Fruit fly (Drosophila melanogaster) whole organism, prepupa: ENCODE data around the gene CG15418.

Experiments
- Blimp-1 ChIP-seq: fragments of 200-800 bp; sonication (Bioruptor generic); optimal IDR thresholded peaks from 3 replicates; lab custom pipeline; 2017; ENCODE audit warnings: missing biosample characterization, missing genetic modification characterization, mild to moderate bottlenecking, moderate library complexity, missing genetic modification reagents
- CG10631 ChIP-seq: fragments of 200-800 bp; sonication (Bioruptor generic); optimal IDR thresholded peaks from 2 replicates; lab custom pipeline; 2016; ENCODE audit warnings: missing biosample characterization, missing genetic modification characterization
- CG10669 ChIP-seq: fragments of 200-800 bp; sonication (Bioruptor generic); optimal IDR thresholded peaks from 3 replicates; lab custom pipeline; 2018; ENCODE audit warnings: missing biosample characterization, mild to moderate bottlenecking, missing genetic modification characterization, moderate library complexity
- CG11294 ChIP-seq: fragments of 200-800 bp; sonication (Bioruptor generic); IDR thresholded peaks from 2 replicates; pipeline ENCODE4 v1.3.6; 2022; ENCODE audit warnings: missing biosample characterization, missing genetic modification characterization
- CG11762 ChIP-seq: fragments of 200-800 bp; sonication (Bioruptor generic); optimal IDR thresholded peaks from 3 replicates; lab custom pipeline; 2016; ENCODE audit warnings: missing biosample characterization, missing genetic modification characterization; ENCODE audit not compliant: insufficient read depth
- CG11902 ChIP-seq: fragments of 200-800 bp; sonication (Bioruptor generic); optimal IDR thresholded peaks from 3 replicates; lab custom pipeline; 2016; ENCODE audit warnings: missing biosample characterization, missing genetic modification characterization
- CG15336 ChIP-seq: fragments of 200-800 bp; sonication (Bioruptor generic); IDR thresholded peaks from 2 replicates; pipeline ENCODE4 v1.3.6; 2022; ENCODE audit warnings: missing biosample characterization, missing genetic modification characterization
- CG1621 ChIP-seq: fragments of 200-800 bp; sonication (Bioruptor generic); optimal IDR thresholded peaks from 3 replicates; lab custom pipeline; 2018; ENCODE audit warnings: missing biosample characterization, mild to moderate bottlenecking, missing genetic modification characterization
- CG16779 ChIP-seq: fragments of 200-800 bp; sonication (Bioruptor generic); optimal IDR thresholded peaks from 3 replicates; lab custom pipeline; 2017; ENCODE audit warnings: missing biosample characterization, mild to moderate bottlenecking, missing genetic modification characterization
- CG3032 ChIP-seq: fragments of 200-800 bp; optimal IDR thresholded peaks from 2 replicates; lab custom pipeline; 2019; ENCODE audit warnings: missing biosample characterization, mild to moderate bottlenecking, missing genetic modification characterization, moderate library complexity
- CG31627 ChIP-seq: fragments of 200-800 bp; sonication (Bioruptor generic); optimal IDR thresholded peaks from 3 replicates; lab custom pipeline; 2016; ENCODE audit warnings: missing biosample characterization, missing genetic modification characterization
- CG32006 ChIP-seq: fragments of 200-800 bp; sonication (Bioruptor generic); optimal IDR thresholded peaks from 3 replicates; lab custom pipeline; 2017; ENCODE audit warnings: missing biosample characterization, mild to moderate bottlenecking, missing genetic modification characterization
- CG3919 ChIP-seq: fragments of 200-800 bp; sonication (Bioruptor generic); optimal IDR thresholded peaks from 3 replicates; lab custom pipeline; 2016; ENCODE audit warnings: missing biosample characterization, missing genetic modification characterization
- CG4318 ChIP-seq: fragments of 200-800 bp; sonication (Bioruptor generic); optimal IDR thresholded peaks from 3 replicates; lab custom pipeline; 2017; ENCODE audit warnings: missing biosample characterization, mild to moderate bottlenecking, missing genetic modification characterization
- CG6276 ChIP-seq: fragments of 200-800 bp; sonication (Bioruptor generic); optimal IDR thresholded peaks from 2 replicates; lab custom pipeline; 2017; ENCODE audit warnings: missing biosample characterization, mild to moderate bottlenecking, missing genetic modification characterization
- CG6792 ChIP-seq: fragments of 200-800 bp; sonication (Bioruptor generic); optimal IDR thresholded peaks from 3 replicates; lab custom pipeline; 2016; ENCODE audit warnings: missing biosample characterization, missing genetic modification characterization
- CG6808 ChIP-seq: fragments of 200-800 bp; sonication (Bioruptor generic); optimal IDR thresholded peaks from 3 replicates; lab custom pipeline; 2017; ENCODE audit warnings: missing biosample characterization, missing genetic modification characterization, mild to moderate bottlenecking, moderate library complexity, missing genetic modification reagents
- CG6854 ChIP-seq: fragments of 200-800 bp; sonication (Bioruptor generic); optimal IDR thresholded peaks from 2 replicates; lab custom pipeline; 2017; ENCODE audit warnings: missing biosample characterization, mild to moderate bottlenecking, missing genetic modification characterization
- CG7368 ChIP-seq: fragments of 200-800 bp; sonication (Bioruptor generic); optimal IDR thresholded peaks from 3 replicates; lab custom pipeline; 2016; ENCODE audit warnings: missing biosample characterization, missing genetic modification characterization
- CG8119 ChIP-seq: fragments of 200-800 bp; sonication (Bioruptor generic); IDR thresholded peaks from 3 replicates; pipeline ENCODE4 v1.3.6; 2022; ENCODE audit warnings: missing biosample characterization, missing genetic modification characterization
- CG8319 ChIP-seq: fragments of 200-800 bp; sonication (Bioruptor generic); optimal IDR thresholded peaks from 3 replicates; lab custom pipeline; 2016; ENCODE audit warnings: missing biosample characterization, missing genetic modification characterization
- CG8632 ChIP-seq: fragments of 200-800 bp; sonication (Bioruptor generic); optimal IDR thresholded peaks from 3 replicates; lab custom pipeline; 2016; ENCODE audit warnings: missing biosample characterization, missing genetic modification characterization
- CG9139 ChIP-seq: fragments of 200-800 bp; sonication (Bioruptor generic); optimal IDR thresholded peaks from 3 replicates; lab custom pipeline; 2017; ENCODE audit warnings: missing biosample characterization, mild to moderate bottlenecking, missing genetic modification characterization
- Eip75B ChIP-seq: fragments of 200-800 bp; sonication (Bioruptor generic); optimal IDR thresholded peaks from 3 replicates; lab custom pipeline; 2016; ENCODE audit warnings: missing biosample characterization, missing genetic modification characterization
- Eip78C ChIP-seq: fragments of 200-800 bp; sonication (Bioruptor generic); peaks from one replicate; lab custom pipeline; 2016; ENCODE audit warnings: missing biosample characterization, missing genetic modification characterization
- Eip93F ChIP-seq: fragments of 200-800 bp; sonication (Bioruptor generic); optimal IDR thresholded peaks from 2 replicates; lab custom pipeline; 2016; ENCODE audit warnings: missing biosample characterization, mild to moderate bottlenecking, missing genetic modification characterization
- Ets21C ChIP-seq: fragments of 200-800 bp; sonication (Bioruptor generic); optimal IDR thresholded peaks from 3 replicates; lab custom pipeline; 2016; ENCODE audit warnings: missing biosample characterization, missing genetic modification characterization
- Gug ChIP-seq: fragments of 200-800 bp; sonication (Bioruptor generic); IDR thresholded peaks from 2 replicates; pipeline ENCODE4 v1.3.6; 2022; ENCODE audit warnings: missing biosample characterization, missing genetic modification characterization
- Hr38 ChIP-seq: sonication (Bioruptor generic); optimal IDR thresholded peaks from 2 replicates; lab custom pipeline; 2016; ENCODE audit warnings: missing biosample characterization, missing genetic modification characterization
- Hr39 ChIP-seq: fragments of 200-800 bp; sonication (Bioruptor generic); optimal IDR thresholded peaks from 2 replicates; lab custom pipeline; 2016; ENCODE audit warnings: missing biosample characterization, missing genetic modification characterization
- Hr4 ChIP-seq: fragments of 200-800 bp; sonication (Bioruptor generic); optimal IDR thresholded peaks from 3 replicates; lab custom pipeline; 2016; ENCODE audit warnings: missing biosample characterization, missing genetic modification characterization
- Lpt ChIP-seq: fragments of 200-800 bp; sonication (Bioruptor generic); optimal IDR thresholded peaks from 3 replicates; lab custom pipeline; 2016; ENCODE audit warnings: missing biosample characterization, missing genetic modification characterization
- Met ChIP-seq: fragments of 200-800 bp; sonication (Bioruptor generic); optimal IDR thresholded peaks from 3 replicates; lab custom pipeline; 2016; ENCODE audit warnings: missing biosample characterization, missing genetic modification characterization
- Smox ChIP-seq: fragments of 200-800 bp; sonication (Bioruptor generic); optimal IDR thresholded peaks from 3 replicates; lab custom pipeline; 2016; ENCODE audit warnings: missing biosample characterization, missing genetic modification characterization
- Sox102F ChIP-seq: fragments of 200-800 bp; sonication (Bioruptor generic); optimal IDR thresholded peaks from 2 replicates; lab custom pipeline; 2016; ENCODE audit warnings: missing biosample characterization, mild to moderate bottlenecking, missing genetic modification characterization
- Sox14 ChIP-seq: fragments of 200-800 bp; sonication (Bioruptor generic); optimal IDR thresholded peaks from 3 replicates; lab custom pipeline; 2016; ENCODE audit warnings: missing biosample characterization, missing genetic modification characterization
- Sox15 ChIP-seq: fragments of 200-800 bp; sonication (Bioruptor generic); optimal IDR thresholded peaks from 3 replicates; lab custom pipeline; 2016; ENCODE audit warnings: missing biosample characterization, missing genetic modification characterization
- achi ChIP-seq: fragments of 200-800 bp; sonication (Bioruptor generic); optimal IDR thresholded peaks from 3 replicates; lab custom pipeline; 2016; ENCODE audit warnings: missing biosample characterization, missing genetic modification characterization
- acj6 ChIP-seq: fragments of 200-800 bp; sonication (Bioruptor generic); optimal IDR thresholded peaks from 3 replicates; lab custom pipeline; 2016; ENCODE audit warnings: missing biosample characterization, missing genetic modification characterization
- dac ChIP-seq: fragments of 200-800 bp; sonication (Bioruptor generic); optimal IDR thresholded peaks from 2 replicates; lab custom pipeline; 2017; ENCODE audit warnings: missing biosample characterization, mild to moderate bottlenecking, missing genetic modification characterization
- dsx ChIP-seq: fragments of 200-800 bp; optimal IDR thresholded peaks from 3 replicates; lab custom pipeline; 2019; ENCODE audit warnings: missing biosample characterization, mild to moderate bottlenecking, missing genetic modification characterization, moderate library complexity; ENCODE audit not compliant: poor library complexity, severe bottlenecking
- eg ChIP-seq: fragments of 200-800 bp; sonication (Bioruptor generic); IDR thresholded peaks from 3 replicates; pipeline ENCODE4 v1.3.6; 2022; ENCODE audit warnings: missing biosample characterization, missing genetic modification characterization
- esn ChIP-seq: fragments of 200-800 bp; sonication (Bioruptor generic); optimal IDR thresholded peaks from 2 replicates; lab custom pipeline; 2016; ENCODE audit warnings: missing biosample characterization, mild to moderate bottlenecking, missing genetic modification characterization, moderate library complexity
- fd59A ChIP-seq: fragments of 200-800 bp; sonication (Bioruptor generic); optimal IDR thresholded peaks from 2 replicates; lab custom pipeline; 2017; ENCODE audit warnings: missing biosample characterization, mild to moderate bottlenecking, missing genetic modification characterization, missing genetic modification reagents
- fd85E ChIP-seq: fragments of 200-800 bp; sonication (Bioruptor generic); optimal IDR thresholded peaks from 3 replicates; lab custom pipeline; 2016; ENCODE audit warnings: missing biosample characterization, missing genetic modification characterization
- fkh ChIP-seq: fragments of 200-800 bp; sonication (Bioruptor generic); optimal IDR thresholded peaks from 3 replicates; lab custom pipeline; 2017; ENCODE audit warnings: missing biosample characterization, mild to moderate bottlenecking, missing genetic modification characterization, moderate library complexity
- lz ChIP-seq: fragments of 200-800 bp; sonication (Bioruptor generic); optimal IDR thresholded peaks from 3 replicates; lab custom pipeline; 2016; ENCODE audit warnings: missing biosample characterization, missing genetic modification characterization
- net ChIP-seq: fragments of 200-800 bp; sonication (Bioruptor generic); optimal IDR thresholded peaks from 3 replicates; lab custom pipeline; 2016; ENCODE audit warnings: missing biosample characterization, missing genetic modification characterization
- pdm3 ChIP-seq: fragments of 200-800 bp; sonication (Bioruptor generic); optimal IDR thresholded peaks from 3 replicates; lab custom pipeline; 2016; ENCODE audit warnings: missing biosample characterization, missing genetic modification characterization
- salr ChIP-seq, 2 experiments: fragments of 200-800 bp; sonication (Bioruptor generic); optimal IDR thresholded peaks; 3 replicates each; lab custom pipeline; 2016 to 2018; ENCODE audit warnings: missing biosample characterization in 2 of 2, missing genetic modification characterization in 2 of 2, mild to moderate bottlenecking in 1 of 2
- svp ChIP-seq: fragments of 200-800 bp; sonication (Bioruptor generic); peaks from one replicate; lab custom pipeline; 2016; ENCODE audit warnings: missing biosample characterization, missing genetic modification characterization
- topi ChIP-seq: fragments of 200-800 bp; sonication (Bioruptor generic); optimal IDR thresholded peaks from 3 replicates; lab custom pipeline; 2016; ENCODE audit warnings: missing biosample characterization, missing genetic modification characterization
- vri ChIP-seq: fragments of 200-800 bp; sonication (Bioruptor generic); optimal IDR thresholded peaks from 3 replicates; lab custom pipeline; 2016; ENCODE audit warnings: missing biosample characterization, mild to moderate bottlenecking, missing genetic modification characterization

The CG15418 gene

dm6 chr2L:3573907-3574306 lies 47.6 kb downstream of the CG15418 start:
- peak; percentile 71 for TF ChIP-seq CG15336 (GFP tag; lab: Robert Waterston, UW)
- TF ChIP-seq svp (GFP tag; lab: Kevin White, UChicago): no peak
- peak; percentile 52 for TF ChIP-seq CG10631 (GFP tag; lab: Kevin White, UChicago)
- TF ChIP-seq CG1621 (tag; lab: Kevin White, UChicago): peak; percentile 49
- peak; percentile 12 for TF ChIP-seq CG8632 (GFP tag; lab: Kevin White, UChicago)
- peak; percentile 76; the same call in 1 of the 2 replicates for TF ChIP-seq Gug (GFP tag; lab: Robert Waterston, UW)
- peak; percentile 46 for TF ChIP-seq lz
- peak; percentile 40 for TF ChIP-seq CG7368 (GFP tag; lab: Kevin White, UChicago)
- TF ChIP-seq acj6 (GFP tag; lab: Kevin White, UChicago): peak; percentile 39
- TF ChIP-seq CG8119 (GFP tag; lab: Robert Waterston, UW): peak; percentile 61; the same call in 2 of the 3 replicates
- TF ChIP-seq CG16779 (tag; lab: Kevin White, UChicago): no peak
- peak; percentile 34 for TF ChIP-seq esn (GFP tag; lab: Kevin White, UChicago)
- TF ChIP-seq Eip75B (GFP tag; lab: Kevin White, UChicago): no peak
- TF ChIP-seq pdm3: peak; percentile 54
- TF ChIP-seq dsx: peak; percentile 19
- peak; percentile 59 for TF ChIP-seq achi (GFP tag; lab: Kevin White, UChicago)
- peak; percentile 33 for TF ChIP-seq CG6276 (GFP tag; lab: Kevin White, UChicago)
- TF ChIP-seq CG8319 (GFP tag; lab: Kevin White, UChicago): peak; percentile 23
- TF ChIP-seq Ets21C (GFP tag; lab: Kevin White, UChicago): peak; percentile 39
- no peak for TF ChIP-seq net (GFP tag; lab: Kevin White, UChicago)
- peak; percentile 51 for TF ChIP-seq Hr4 (GFP tag; lab: Kevin White, UChicago)
- TF ChIP-seq CG9139 (GFP tag; lab: Kevin White, UChicago): peak; percentile 16
- peak; percentile 64 for TF ChIP-seq CG32006 (GFP tag; lab: Kevin White, UChicago)
- no peak for TF ChIP-seq Hr38 (GFP tag; lab: Kevin White, UChicago)
- TF ChIP-seq vri (GFP tag; lab: Kevin White, UChicago): no peak
- no peak for TF ChIP-seq Smox
- peak; percentile 55 for TF ChIP-seq Lpt (GFP tag; lab: Kevin White, UChicago)
- TF ChIP-seq CG6854 (GFP tag; lab: Kevin White, UChicago): no peak
- TF ChIP-seq CG3919 (GFP tag; lab: Kevin White, UChicago): peak; percentile 67
- TF ChIP-seq Sox102F (GFP tag; lab: Kevin White, UChicago): peak; percentile 3
- TF ChIP-seq CG31627 (GFP tag; lab: Kevin White, UChicago): peak; percentile 61
- peak; percentile 80 for TF ChIP-seq eg (GFP tag; lab: Robert Waterston, UW)
- peak; percentile 28 for TF ChIP-seq CG10669 (GFP tag; lab: Kevin White, UChicago)
- TF ChIP-seq Sox14: peak; percentile 56
- no peak for TF ChIP-seq Blimp-1 (GFP tag; lab: Kevin White, UChicago)
- TF ChIP-seq CG11902 (GFP tag; lab: Kevin White, UChicago): peak; percentile 42
- peak; percentile 75 for TF ChIP-seq Eip78C
- TF ChIP-seq Eip93F (GFP tag; lab: Kevin White, UChicago): no peak
- peak; percentile 39 for TF ChIP-seq fd59A (GFP tag; lab: Kevin White, UChicago)
- peak; percentile 47 for TF ChIP-seq topi (GFP tag; lab: Kevin White, UChicago)
- TF ChIP-seq CG11294 (GFP tag; lab: Robert Waterston, UW): no peak
- TF ChIP-seq Hr39 (GFP tag; lab: Kevin White, UChicago): peak; percentile 63
- peak; percentile 14 for TF ChIP-seq Sox15
- TF ChIP-seq CG4318 (GFP tag; lab: Kevin White, UChicago): peak; percentile 52
- peak; percentile 31 for TF ChIP-seq CG3032 (tag; lab: Kevin White, UChicago)
- peak; percentile 8 to 36 for TF ChIP-seq salr (GFP tag; optimal IDR thresholded peaks at IDR 0.05; lab: Kevin White, UChicago)
- TF ChIP-seq CG6808 (GFP tag; lab: Kevin White, UChicago): no peak
- no peak for TF ChIP-seq Met (GFP tag; lab: Kevin White, UChicago)
- peak; percentile 48 for TF ChIP-seq fkh (GFP tag; lab: Kevin White, UChicago)
- peak; percentile 9 for TF ChIP-seq CG6792
- no peak for TF ChIP-seq dac (GFP tag; lab: Kevin White, UChicago)
- TF ChIP-seq CG11762: no peak
- no peak for TF ChIP-seq fd85E (GFP tag; lab: Kevin White, UChicago)
